Fruit fly (Drosophila melanogaster): ENCODE data around the gene NetA.

DNA sequence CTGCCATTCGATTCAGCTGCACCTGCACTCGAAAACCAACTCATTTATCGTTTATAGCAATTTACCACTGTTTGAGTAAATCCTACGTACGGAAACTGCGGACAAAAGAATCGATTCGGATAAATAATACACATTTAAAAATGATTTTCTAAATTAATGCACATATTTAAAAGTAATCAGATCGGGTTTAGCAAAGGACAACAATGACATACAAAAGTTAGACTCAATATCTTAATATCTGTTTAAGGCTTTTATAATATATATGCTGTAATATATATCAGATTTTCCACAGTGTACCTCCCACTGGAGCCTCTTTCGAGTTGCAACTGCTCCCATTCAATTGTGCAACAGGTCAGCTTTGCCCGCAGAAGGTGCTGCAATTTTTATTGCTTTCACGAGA, 24.4 kb upstream of the NetA start:
- TF ChIP-seq psq (GFP tag; optimal IDR thresholded peaks at IDR 0.05), result no peak
- TF ChIP-seq usp (GFP tag; optimal IDR thresholded peaks at IDR 0.05), result no peak
- no peak for TF ChIP-seq Hr83 (GFP tag; optimal IDR thresholded peaks at IDR 0.05; ENCODE audit: poor library complexity, severe bottlenecking)
- TF ChIP-seq Jra (GFP tag; optimal IDR thresholded peaks at IDR 0.05), result no peak
- TF ChIP-seq sage (GFP tag; optimal IDR thresholded peaks at IDR 0.05), result no peak
